Fruit fly (Drosophila melanogaster) S2 (cell line): Measurements from ENCODE around the gene Mgstl.

Experiments used
- CG8478 ChIP-seq: fragments of >200 bp; optimal IDR thresholded peaks from 2 replicates; lab custom pipeline; 2018
- CTCF ChIP-seq, 2 experiments: fragments of >200 bp; optimal IDR thresholded peaks; 2 replicates each; lab custom pipeline; 2018

dm6 chrX:21035938-21036324 is 6.0 kb upstream of the Mgstl start:
- TF ChIP-seq CTCF (optimal IDR thresholded peaks at IDR 0.05; lab: Kevin White, UChicago) (no peak), CG8478 (lab: Kevin White, UChicago) (no peak)
